Fruit fly (Drosophila melanogaster) S2 (cell line): ENCODE results near the gene LanB2.

ENCODE experiments used
- CG8478 ChIP-seq: fragments of >200 bp; optimal IDR thresholded peaks from 2 replicates; lab custom pipeline; 2018
- CTCF ChIP-seq, 2 experiments: fragments of >200 bp; optimal IDR thresholded peaks; 2 replicates each; lab custom pipeline; 2018

dm6 chr3L:9598688-9599087, 16.0 kb upstream of the LanB2 start, which contains the start of gene CG3222:
- TF ChIP-seq CG8478 (no peak), CTCF (optimal IDR thresholded peaks at IDR 0.05; lab: Kevin White, UChicago) (no peak)
